Worm (Caenorhabditis elegans) whole organism, young adult: ENCODE data around the gene T26H8.5.

Source experiments
- B0261.1 ChIP-seq: sonication (generic microtip); optimal IDR thresholded peaks from 2 replicates; lab custom pipeline; 2016; ENCODE audit warnings: mild to moderate bottlenecking, missing genetic modification characterization, moderate library complexity, missing compliant biosample characterization
- F22D6.2 ChIP-seq: sonication (generic microtip); optimal IDR thresholded peaks from 2 replicates; lab custom pipeline; 2016; ENCODE audit warnings: mild to moderate bottlenecking, missing genetic modification characterization, missing compliant biosample characterization
- F37B4.10 ChIP-seq: fragments of 200-800 bp; sonication (Bioruptor generic); IDR thresholded peaks from 2 replicates; pipeline ENCODE4 v1.3.6; 2022; ENCODE audit warnings: missing genetic modification characterization, missing compliant biosample characterization
- F57C9.4 ChIP-seq: sonication (generic microtip); optimal IDR thresholded peaks from 2 replicates; lab custom pipeline; 2017; ENCODE audit warnings: mild to moderate bottlenecking, missing genetic modification characterization, missing compliant biosample characterization
- Y56A3A.18 ChIP-seq: fragments of 200-800 bp; sonication (Bioruptor generic); IDR thresholded peaks from 2 replicates; pipeline ENCODE4 v1.3.6; 2022; ENCODE audit warnings: missing genetic modification reagents, missing genetic modification characterization, missing compliant biosample characterization
- ama-1 ChIP-seq, 3 experiments: fragments of 150-350 bp in 1 of 3; sonication (generic microtip) in 2 of 3; optimal IDR thresholded peaks; 2 replicates each; lab custom pipeline; 2014 to 2018; ENCODE audit warnings: missing biosample characterization in 2 of 3, missing genetic modification characterization in 2 of 3, missing genetic modification reagents in 2 of 3
- aptf-2 ChIP-seq: fragments of 200-800 bp; sonication (Bioruptor generic); conservative IDR thresholded peaks from 2 replicates; pipeline ENCODE4 v1.3.6; 2022; ENCODE audit warnings: missing genetic modification reagents, missing genetic modification characterization, missing compliant biosample characterization
- aptf-3 ChIP-seq: fragments of 200-800 bp; sonication (Bioruptor generic); IDR thresholded peaks from 2 replicates; pipeline ENCODE4 v1.3.6; 2022; ENCODE audit warnings: missing genetic modification characterization, missing compliant biosample characterization
- attf-3 ChIP-seq: fragments of 200-800 bp; sonication (Bioruptor generic); conservative IDR thresholded peaks from 2 replicates; pipeline ENCODE4 v1.3.6; 2022; ENCODE audit warnings: missing genetic modification reagents, missing genetic modification characterization, missing compliant biosample characterization
- cebp-1 ChIP-seq, 2 experiments: fragments of 200-800 bp in 1 of 2; sonication (Bioruptor generic) in 1 of 2; sonication (generic microtip) in 1 of 2; IDR thresholded peaks in 1 of 2; optimal IDR thresholded peaks in 1 of 2; 2 replicates each; pipeline versions ENCODE4 v1.3.6 to Lab custom; 2017 to 2022; ENCODE audit warnings: missing compliant biosample characterization in 2 of 2, missing genetic modification characterization in 2 of 2, mild to moderate bottlenecking in 1 of 2, missing genetic modification reagents in 1 of 2, moderate library complexity in 1 of 2
- ceh-100 ChIP-seq: fragments of 200-800 bp; sonication (Bioruptor generic); IDR thresholded peaks from 2 replicates; pipeline ENCODE4 v1.3.6; 2022; ENCODE audit warnings: missing genetic modification reagents, missing genetic modification characterization, missing compliant biosample characterization
- dpl-1 ChIP-seq: fragments of 150-350 bp; optimal IDR thresholded peaks from 2 replicates; lab custom pipeline; 2014; ENCODE audit warnings: missing biosample characterization, missing genetic modification reagents, missing genetic modification characterization
- egl-44 ChIP-seq: fragments of 200-800 bp; sonication (Bioruptor generic); IDR thresholded peaks from 2 replicates; pipeline ENCODE4 v1.3.6; 2022; ENCODE audit warnings: missing genetic modification reagents, missing genetic modification characterization, missing compliant biosample characterization
- gei-17 ChIP-seq: fragments of 200-800 bp; sonication (Bioruptor generic); optimal IDR thresholded peaks from 2 replicates; lab custom pipeline; 2018; ENCODE audit warnings: mild to moderate bottlenecking, missing genetic modification characterization, missing compliant biosample characterization
- hmg-1.2 ChIP-seq: fragments of 200-800 bp; sonication (Bioruptor generic); IDR thresholded peaks from 2 replicates; pipeline ENCODE4 v1.3.6; 2022; ENCODE audit warnings: missing genetic modification reagents, missing genetic modification characterization, missing compliant biosample characterization
- hmg-20 ChIP-seq: fragments of 200-800 bp; sonication (Bioruptor generic); IDR thresholded peaks from 2 replicates; pipeline ENCODE4 v1.3.6; 2022; ENCODE audit warnings: missing genetic modification reagents, missing genetic modification characterization, missing compliant biosample characterization
- hrde-1 ChIP-seq: sonication (generic microtip); optimal IDR thresholded peaks from 2 replicates; lab custom pipeline; 2016; ENCODE audit warnings: missing genetic modification characterization, mild to moderate bottlenecking, missing compliant biosample characterization, moderate library complexity, missing genotype, missing genetic modification reagents, borderline replicate concordance
- hsf-1 ChIP-seq: fragments of 200-800 bp; sonication (Bioruptor generic); IDR thresholded peaks from 2 replicates; pipeline ENCODE4 v1.3.6; 2022; ENCODE audit warnings: missing genetic modification reagents, missing genetic modification characterization, missing compliant biosample characterization
- let-526 ChIP-seq: fragments of 200-800 bp; sonication (Bioruptor generic); IDR thresholded peaks from 2 replicates; pipeline ENCODE4 v1.3.6; 2022; ENCODE audit warnings: missing genetic modification reagents, missing genetic modification characterization, missing compliant biosample characterization
- lin-26 ChIP-seq: fragments of 200-800 bp; sonication (Bioruptor generic); IDR thresholded peaks from 2 replicates; pipeline ENCODE4 v1.3.6; 2022; ENCODE audit warnings: missing genetic modification reagents, missing genetic modification characterization, missing compliant biosample characterization
- lin-40 ChIP-seq: sonication (generic microtip); optimal IDR thresholded peaks from 2 replicates; lab custom pipeline; 2016; ENCODE audit warnings: missing genetic modification characterization, mild to moderate bottlenecking, missing compliant biosample characterization, missing genotype, missing genetic modification reagents
- lin-54 ChIP-seq: fragments of 200-800 bp; sonication (Bioruptor generic); optimal IDR thresholded peaks from 2 replicates; lab custom pipeline; 2018; ENCODE audit warnings: mild to moderate bottlenecking, missing genetic modification characterization, missing compliant biosample characterization
- lsy-27 ChIP-seq: sonication (generic microtip); optimal IDR thresholded peaks from 2 replicates; lab custom pipeline; 2017; ENCODE audit warnings: missing genetic modification characterization, mild to moderate bottlenecking, missing compliant biosample characterization, antibody characterized with exemption, missing genotype, borderline replicate concordance; ENCODE audit not compliant: insufficient read depth
- nfya-1 ChIP-seq: sonication (generic microtip); optimal IDR thresholded peaks from 2 replicates; lab custom pipeline; 2017; ENCODE audit warnings: antibody characterized with exemption, missing compliant biosample characterization, missing genetic modification characterization, borderline replicate concordance; ENCODE audit not compliant: insufficient read depth
- nfyb-1 ChIP-seq: fragments of 200-800 bp; sonication (Bioruptor generic); IDR thresholded peaks from 2 replicates; pipeline ENCODE4 v1.3.6; 2022; ENCODE audit warnings: missing genetic modification reagents, missing genetic modification characterization, missing compliant biosample characterization
- nhr-120 ChIP-seq: fragments of 200-800 bp; sonication (Bioruptor generic); IDR thresholded peaks from 2 replicates; pipeline ENCODE4 v1.3.6; 2022; ENCODE audit warnings: missing genetic modification characterization, missing compliant biosample characterization
- pha-4 ChIP-seq: fragments of 150-350 bp; sonication (generic microtip); optimal IDR thresholded peaks from 2 replicates; lab custom pipeline; 2014; ENCODE audit warnings: missing biosample characterization, missing genetic modification reagents, missing genetic modification characterization
- snpc-1.1 ChIP-seq: sonication (generic microtip); optimal IDR thresholded peaks from 2 replicates; lab custom pipeline; 2017; ENCODE audit warnings: missing genetic modification characterization, mild to moderate bottlenecking, missing compliant biosample characterization, antibody characterized with exemption, moderate library complexity, missing genotype, missing genetic modification reagents; ENCODE audit not compliant: insufficient read depth
- snpc-4 ChIP-seq, 5 experiments: fragments of 150-350 bp in 1 of 5; sonication (generic microtip) in 4 of 5; optimal IDR thresholded peaks; 2 replicates each; lab custom pipeline; 2014 to 2018; ENCODE audit warnings: missing genetic modification characterization in 5 of 5, missing biosample characterization in 3 of 5, antibody characterized with exemption in 2 of 5, mild to moderate bottlenecking in 2 of 5, missing compliant biosample characterization in 2 of 5, missing genotype in 2 of 5, moderate library complexity in 2 of 5, missing genetic modification reagents in 1 of 5
- tbx-9 ChIP-seq: sonication (generic microtip); optimal IDR thresholded peaks from 2 replicates; lab custom pipeline; 2016; ENCODE audit warnings: borderline replicate concordance, missing genetic modification characterization, inconsistent platforms, missing compliant biosample characterization
- ztf-25 ChIP-seq: fragments of 200-800 bp; sonication (Bioruptor generic); IDR thresholded peaks from 2 replicates; pipeline ENCODE4 v1.3.6; 2022; ENCODE audit warnings: missing genetic modification reagents, missing genetic modification characterization, missing compliant biosample characterization
- ztf-28 ChIP-seq: fragments of 200-800 bp; sonication (Bioruptor generic); IDR thresholded peaks from 2 replicates; pipeline ENCODE4 v1.3.6; 2022; ENCODE audit warnings: missing genetic modification reagents, missing genetic modification characterization, missing compliant biosample characterization

T26H8.5 gene

DNA sequence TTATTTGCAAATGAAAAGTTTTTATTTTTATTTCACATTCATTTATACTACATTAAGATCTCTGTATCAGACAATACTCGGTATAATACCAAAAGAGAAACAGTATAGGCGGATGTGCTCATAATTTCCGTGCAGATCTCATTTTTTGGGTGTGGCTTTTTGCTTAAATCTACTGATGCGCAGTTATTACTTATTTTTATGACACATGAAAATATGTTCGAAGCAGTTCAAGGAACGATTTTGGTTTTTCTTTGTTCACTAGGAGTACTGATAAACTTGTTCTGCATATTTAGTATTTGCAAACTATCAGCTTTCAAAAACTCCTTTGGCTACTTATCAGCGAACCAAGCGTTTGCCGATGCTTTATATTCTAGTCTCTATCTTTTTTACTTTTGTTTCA lies 47.0 kb upstream of the T26H8.5 start, which contains the start of gene srx-58:
srx-58 (plus strand) TSS at position 301 of the 400 bp plus-strand sequence.
- TF ChIP-seq F22D6.2 (tag; lab: Kevin White, UChicago), result no peak
- TF ChIP-seq aptf-3 (GFP tag; lab: Robert Waterston, UW), result no peak
- TF ChIP-seq hsf-1 (GFP tag; lab: Robert Waterston, UW), result no peak
- no peak for TF ChIP-seq B0261.1 (tag; lab: Kevin White, UChicago)
- no peak for TF ChIP-seq attf-3 (GFP tag; lab: Robert Waterston, UW)
- no peak for TF ChIP-seq lin-40 (tag; lab: Kevin White, UChicago)
- TF ChIP-seq lin-26 (GFP tag; lab: Robert Waterston, UW), result no peak
- TF ChIP-seq nfya-1, result no peak
- no peak for TF ChIP-seq snpc-4 (GFP tag; optimal IDR thresholded peaks at IDR 0.05; lab: Kevin White, UChicago)
- TF ChIP-seq snpc-4 (tag; optimal IDR thresholded peaks at IDR 0.05; lab: Kevin White, UChicago), result no peak
- no peak for TF ChIP-seq let-526 (GFP tag; lab: Robert Waterston, UW)
- no peak for TF ChIP-seq nfyb-1 (GFP tag; lab: Robert Waterston, UW)
- TF ChIP-seq hmg-1.2 (GFP tag; lab: Robert Waterston, UW), result no peak
- TF ChIP-seq, all 124 proteins: peak for 0

DNA sequence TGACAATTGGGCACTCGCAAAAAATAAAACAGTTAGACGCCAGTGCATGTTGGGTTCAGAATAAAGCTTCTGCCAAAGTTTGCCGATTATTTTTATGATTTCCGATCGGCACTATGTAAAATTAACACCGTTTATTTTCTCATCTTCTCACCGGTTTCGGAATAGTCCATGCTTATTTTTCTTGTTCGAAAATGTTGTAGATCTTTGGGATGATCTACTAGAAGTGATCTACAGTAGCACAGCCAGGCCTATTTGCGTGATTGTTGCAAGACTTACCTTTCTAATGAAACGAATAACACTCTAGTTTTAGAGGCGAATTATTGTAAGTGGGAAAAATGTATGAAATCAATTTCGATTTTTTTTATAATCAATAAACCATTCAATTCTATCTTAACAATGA lies 45.2 kb upstream of the T26H8.5 start, which contains the start of gene clec-231:
clec-231 (minus strand) TSS at position 101 of the 400 bp plus-strand sequence.
- TF ChIP-seq snpc-1.1 (tag; lab: Kevin White, UChicago) (no peak), lin-54 (GFP tag; lab: Kevin White, UChicago) (no peak), gei-17 (GFP tag; lab: Kevin White, UChicago) (no peak)

DNA sequence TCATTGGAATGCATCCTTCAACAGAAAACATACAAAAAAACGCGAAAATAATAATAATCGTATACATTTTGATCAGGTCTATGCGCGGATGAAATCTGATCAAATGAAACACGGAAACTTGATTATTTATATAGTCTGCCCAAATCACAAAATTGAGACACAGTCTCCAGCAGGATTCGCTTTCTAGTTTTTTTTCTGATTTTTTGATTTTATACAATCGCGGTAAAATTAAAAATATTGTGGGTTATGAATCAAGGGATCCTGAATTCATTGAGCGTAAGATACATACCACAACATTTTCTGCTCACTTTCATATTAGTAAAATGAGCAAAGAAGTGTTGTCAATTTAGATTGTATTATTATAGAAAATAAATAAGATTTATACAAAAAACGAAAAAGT lies 43.6 kb upstream of the T26H8.5 start, which contains the start of gene clec-230:
clec-230 (minus strand) TSS at position 101 of the 400 bp plus-strand sequence.
- TF ChIP-seq egl-44 (GFP tag; lab: Robert Waterston, UW) (no peak), tbx-9 (tag; lab: Kevin White, UChicago) (no peak), Y56A3A.18 (GFP tag; lab: Robert Waterston, UW) (no peak), hrde-1 (tag; lab: Kevin White, UChicago) (no peak)

DNA sequence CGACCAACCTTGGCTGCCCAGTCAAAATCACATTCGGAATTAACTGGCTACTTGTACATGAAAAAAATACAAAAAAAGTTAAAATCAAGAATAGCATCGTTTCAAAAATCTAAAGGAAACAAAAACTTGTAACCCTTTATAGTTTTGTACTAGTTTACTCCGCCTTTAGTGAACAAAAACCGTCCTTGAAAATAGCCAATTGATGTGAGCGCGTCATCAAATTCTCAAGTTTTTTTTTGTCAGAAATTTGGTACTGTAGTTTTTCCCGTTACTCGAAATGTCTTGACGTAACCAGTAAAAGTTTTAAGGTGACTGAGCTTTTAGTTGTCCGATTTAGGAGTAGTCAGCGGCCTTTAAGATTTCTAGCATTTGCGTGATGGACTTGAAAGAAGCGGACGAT lies 41.9 kb upstream of the T26H8.5 start, which contains the start of gene C29F3.3:
C29F3.3 (minus strand) TSS at position 101 of the 400 bp plus-strand sequence.
- TF ChIP-seq dpl-1 (GFP tag; lab: Kevin White, UChicago) (no peak), ceh-100 (GFP tag; lab: Robert Waterston, UW) (no peak), snpc-4 (GFP tag; optimal IDR thresholded peaks at IDR 0.05; lab: Kevin White, UChicago) (no peak), snpc-4 (tag; optimal IDR thresholded peaks at IDR 0.05; lab: Kevin White, UChicago) (no peak), F37B4.10 (no peak), aptf-2 (GFP tag; lab: Robert Waterston, UW) (no peak)

DNA sequence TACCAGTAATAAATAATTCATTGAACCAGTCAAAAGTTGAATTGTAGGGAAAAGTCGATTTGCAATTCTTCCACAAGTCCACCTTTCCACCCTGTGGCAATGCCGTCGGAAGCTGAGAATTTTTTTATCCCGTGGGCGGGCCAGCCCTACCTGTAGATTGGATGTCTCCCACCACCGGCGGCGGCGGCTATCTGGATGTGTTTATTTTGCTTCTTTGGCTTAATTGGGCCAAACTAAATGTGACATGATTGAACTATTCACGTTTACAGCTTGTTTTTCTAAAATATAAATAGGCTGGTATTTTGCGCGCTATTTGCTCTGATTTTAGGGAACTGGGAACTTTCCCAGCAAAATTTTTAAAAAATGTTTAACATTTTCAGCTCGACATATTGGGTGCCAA lies 39.1 kb upstream of the T26H8.5 start, which contains the start of gene wrt-8:
wrt-8 (minus strand) TSS at position 101 of the 400 bp plus-strand sequence.
- TF ChIP-seq nhr-120 (GFP tag; lab: Robert Waterston, UW) (0 out of 2 replicates have a peak, but pooled peaks have one; percentile 11), cebp-1 (GFP tag; IDR thresholded peaks at IDR 0.05; lab: Robert Waterston, UW) (no peak), cebp-1 (tag; optimal IDR thresholded peaks at IDR 0.05; lab: Kevin White, UChicago) (no peak)

DNA sequence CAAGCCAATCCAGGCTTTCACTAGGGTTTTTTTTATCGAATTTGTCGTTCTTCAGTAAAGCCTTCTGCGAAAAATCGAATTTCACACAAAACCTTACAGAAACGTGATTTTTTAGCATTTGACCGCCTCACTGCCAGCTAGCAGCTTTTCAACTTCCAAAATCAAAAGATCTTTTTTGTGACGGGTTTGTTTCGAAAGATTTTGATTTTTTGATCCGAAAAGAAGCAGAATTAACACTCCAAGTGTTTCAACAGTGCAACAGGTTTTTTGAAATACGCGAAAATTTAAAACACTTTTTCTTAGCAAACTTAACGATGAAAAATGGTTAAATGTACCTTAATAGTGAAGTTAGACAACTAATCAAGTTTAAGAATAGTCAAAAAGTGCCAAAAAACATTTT lies 36.0 kb upstream of the T26H8.5 start, which contains the start of gene clec-229:
clec-229 (minus strand) TSS at position 101 of the 400 bp plus-strand sequence.
- no peak for TF ChIP-seq ztf-28 (GFP tag; lab: Robert Waterston, UW)
- no peak for TF ChIP-seq pha-4 (tag; lab: Kevin White, UChicago)
- TF ChIP-seq ama-1 (optimal IDR thresholded peaks at IDR 0.05; lab: Kevin White, UChicago), result no peak
- TF ChIP-seq ama-1 (GFP tag; optimal IDR thresholded peaks at IDR 0.05; lab: Kevin White, UChicago), result no peak
- no peak for TF ChIP-seq hsf-1 (GFP tag; lab: Robert Waterston, UW)
- no peak for TF ChIP-seq ztf-25 (GFP tag; lab: Robert Waterston, UW)
- no peak for TF ChIP-seq hmg-20 (GFP tag; lab: Robert Waterston, UW)
- TF ChIP-seq lsy-27 (tag; lab: Kevin White, UChicago), result no peak
- TF ChIP-seq F57C9.4 (tag; lab: Kevin White, UChicago), result no peak
